Worm (Caenorhabditis elegans) whole organism, midembryonic: ENCODE results near the gene cutl-27.

ENCODE experiments used
- T22C8.4 ChIP-seq: fragments of 200-800 bp; sonication (Bioruptor generic); IDR thresholded peaks from 2 replicates; pipeline ENCODE4 v1.3.6; 2022; ENCODE audit warnings: missing genetic modification characterization, missing compliant biosample characterization
- cog-1 ChIP-seq: sonication (generic microtip); optimal IDR thresholded peaks from 2 replicates; lab custom pipeline; 2016; ENCODE audit warnings: missing genetic modification characterization, missing compliant biosample characterization
- flt-1 ChIP-seq: fragments of 200-800 bp; sonication (Bioruptor generic); IDR thresholded peaks from 2 replicates; pipeline ENCODE4 v1.3.6; 2022; ENCODE audit warnings: missing genetic modification characterization, missing compliant biosample characterization
- klf-2 ChIP-seq: fragments of 200-800 bp; sonication (Bioruptor generic); conservative IDR thresholded peaks from 2 replicates; pipeline ENCODE4 v1.3.6; 2022; ENCODE audit warnings: missing genetic modification reagents, missing genetic modification characterization, missing compliant biosample characterization
- tab-1 ChIP-seq: fragments of 200-800 bp; sonication (Bioruptor generic); IDR thresholded peaks from 2 replicates; pipeline ENCODE4 v1.3.6; 2022; ENCODE audit warnings: missing genetic modification characterization, missing compliant biosample characterization

- no peak for TF ChIP-seq flt-1 (GFP tag; lab: Robert Waterston, UW)
- no peak for TF ChIP-seq cog-1 (tag; lab: Kevin White, UChicago)
- no peak for TF ChIP-seq T22C8.4 (GFP tag; lab: Robert Waterston, UW)
- no peak for TF ChIP-seq tab-1
- TF ChIP-seq klf-2 (GFP tag; lab: Robert Waterston, UW): no peak
Observed at ce11 chrIV:11915768-11916453, 37.6 kb downstream of the cutl-27 start, which contains the start of gene ZK822.9.
